Fruit fly (Drosophila melanogaster): ENCODE results near the gene Mnat9.

Gene Mnat9

dm6 chr3R:31603655-31604054, 12.3 kb downstream of the Mnat9 start (continued):
- TF ChIP-seq CG6813 (GFP tag; optimal IDR thresholded peaks at IDR 0.05) = peak; percentile 60
- TF ChIP-seq schlank (tag; optimal IDR thresholded peaks at IDR 0.05) = peak; percentile 42
- peak; percentile 7 for TF ChIP-seq Asciz (GFP tag; optimal IDR thresholded peaks at IDR 0.05)
- peak; percentile 2 for TF ChIP-seq kay (GFP tag; optimal IDR thresholded peaks at IDR 0.05)
- peak; percentile 4 for TF ChIP-seq CrebB (tag; optimal IDR thresholded peaks at IDR 0.05)
- TF ChIP-seq PHDP (tag; optimal IDR thresholded peaks at IDR 0.05) = peak; percentile 52
- peak; percentile 86 for TF ChIP-seq twi (tag; optimal IDR thresholded peaks at IDR 0.05)
- TF ChIP-seq CG2875 (GFP tag; optimal IDR thresholded peaks at IDR 0.05) = peak; percentile 21
- TF ChIP-seq CG13894 (tag; optimal IDR thresholded peaks at IDR 0.05) = peak; percentile 15
- TF ChIP-seq CG17568 (GFP tag; optimal IDR thresholded peaks at IDR 0.05) = peak; percentile 41

dm6 chr3R:31603246-31603645, 12.7 kb downstream of the Mnat9 start:
- TF ChIP-seq sqz (GFP tag; optimal IDR thresholded peaks at IDR 0.05) (no peak), Xbp1 (GFP tag; optimal IDR thresholded peaks at IDR 0.05) (no peak), sens (GFP tag) (peak; percentile 60), CG8944 (GFP tag; optimal IDR thresholded peaks at IDR 0.05) (no peak), Mrtf (GFP tag; IDR thresholded peaks at IDR 0.05) (no peak), CG8359 (GFP tag; optimal IDR thresholded peaks at IDR 0.05; ENCODE audit: borderline replicate concordance) (no peak), danr (GFP tag; IDR thresholded peaks at IDR 0.05) (no peak), ftz-f1 (GFP tag; optimal IDR thresholded peaks at IDR 0.05) (peak; percentile 92), slou (GFP tag; optimal IDR thresholded peaks at IDR 0.05) (no peak), abd-A (tag; optimal IDR thresholded peaks at IDR 0.05) (no peak), tap (tag; optimal IDR thresholded peaks at IDR 0.05) (no peak), Jarid2 (GFP tag; optimal IDR thresholded peaks at IDR 0.05) (no peak), CG2129 (GFP tag; IDR thresholded peaks at IDR 0.05; ENCODE audit: partially characterized antibody) (no peak), caup (GFP tag; optimal IDR thresholded peaks at IDR 0.05; ENCODE audit: severe bottlenecking) (no peak), sima (GFP tag; optimal IDR thresholded peaks at IDR 0.05) (no peak), B-H1 (GFP tag; IDR thresholded peaks at IDR 0.05) (no peak), CG4854 (GFP tag; optimal IDR thresholded peaks at IDR 0.05) (no peak), CG32767 (GFP tag; IDR thresholded peaks at IDR 0.05) (no peak), sd (tag; optimal IDR thresholded peaks at IDR 0.05) (peak; percentile 58), CG12769 (tag; optimal IDR thresholded peaks at IDR 0.05) (peak; percentile 91), tll (GFP tag; optimal IDR thresholded peaks at IDR 0.05) (no peak)

- TF ChIP-seq Xrp1 (GFP tag; IDR thresholded peaks at IDR 0.05) (no peak), Tbp (GFP tag; optimal IDR thresholded peaks at IDR 0.05) (no peak), fd64A (GFP tag; optimal IDR thresholded peaks at IDR 0.05) (no peak), peb (GFP tag; IDR thresholded peaks at IDR 0.05) (no peak), CG30431 (GFP tag; optimal IDR thresholded peaks at IDR 0.05) (no peak), pb (GFP tag; optimal IDR thresholded peaks at IDR 0.05) (no peak), Ets97D (GFP tag; optimal IDR thresholded peaks at IDR 0.05) (no peak), Doc3 (GFP tag; IDR thresholded peaks at IDR 0.05; ENCODE audit: partially characterized antibody) (no peak), maf-S (GFP tag; optimal IDR thresholded peaks at IDR 0.05) (no peak), CG17568 (GFP tag; optimal IDR thresholded peaks at IDR 0.05) (no peak), CG6813 (GFP tag; optimal IDR thresholded peaks at IDR 0.05) (no peak), mam (GFP tag; optimal IDR thresholded peaks at IDR 0.05) (no peak), pros (GFP tag; optimal IDR thresholded peaks at IDR 0.05) (no peak), CG34224 (GFP tag; IDR thresholded peaks at IDR 0.05; ENCODE audit: partially characterized antibody) (peak; percentile 53; the same call in 2 of the 3 replicates), sd (tag; optimal IDR thresholded peaks at IDR 0.05) (peak; percentile 51), unpg (GFP tag; optimal IDR thresholded peaks at IDR 0.05) (no peak), emc (GFP tag; optimal IDR thresholded peaks at IDR 0.05) (no peak), Max (GFP tag; optimal IDR thresholded peaks at IDR 0.05) (no peak), CG10979 (tag; optimal IDR thresholded peaks at IDR 0.05) (no peak)
These were observed 16.2 kb downstream of the Mnat9 start for dm6 chr3R:31599538-31600313.

Measured in whole organism, embryonic.